Fruit fly (Drosophila melanogaster) whole organism, embryonic: Measurements from ENCODE around the gene CG9171.
A peak's percentile ranks its signal among the peaks of the same experiment; 100 is the strongest.

Source experiments
- B-H1 ChIP-seq: fragments of 200-800 bp; sonication (Bioruptor generic); IDR thresholded peaks from 3 replicates; pipeline ENCODE4 v1.3.6; 2022; ENCODE audit warnings: missing biosample characterization, missing genetic modification characterization
- BEAF-32 ChIP-seq: fragments of 200-800 bp; sonication (Bioruptor generic); optimal IDR thresholded peaks from 3 replicates; lab custom pipeline; 2017; ENCODE audit warnings: missing biosample characterization, missing genetic modification characterization, mild to moderate bottlenecking, moderate library complexity, missing genetic modification reagents
- CG10267 ChIP-seq: fragments of 200-800 bp; sonication (Bioruptor generic); optimal IDR thresholded peaks from 2 replicates; lab custom pipeline; 2018; ENCODE audit warnings: missing biosample characterization, mild to moderate bottlenecking, missing genetic modification characterization, moderate library complexity
- CG12219 ChIP-seq: fragments of 200-800 bp; sonication (Bioruptor generic); optimal IDR thresholded peaks from 3 replicates; lab custom pipeline; 2018; ENCODE audit warnings: missing biosample characterization, mild to moderate bottlenecking, missing genetic modification characterization
- CG12299 ChIP-seq: fragments of 200-800 bp; sonication (Bioruptor generic); optimal IDR thresholded peaks from 2 replicates; lab custom pipeline; 2018; ENCODE audit warnings: missing biosample characterization, mild to moderate bottlenecking, missing genetic modification characterization
- CG12659 ChIP-seq: fragments of 200-800 bp; sonication (Bioruptor generic); optimal IDR thresholded peaks from 3 replicates; lab custom pipeline; 2017; ENCODE audit warnings: mild to moderate bottlenecking, missing biosample characterization, missing genetic modification reagents, missing genetic modification characterization
- CG15011 ChIP-seq: fragments of 200-800 bp; sonication (Bioruptor generic); optimal IDR thresholded peaks from 3 replicates; lab custom pipeline; 2018; ENCODE audit warnings: missing biosample characterization, mild to moderate bottlenecking, missing genetic modification characterization
- CG15479 ChIP-seq: fragments of 200-800 bp; sonication (Bioruptor generic); optimal IDR thresholded peaks from 3 replicates; lab custom pipeline; 2019; ENCODE audit warnings: missing biosample characterization, mild to moderate bottlenecking, missing genetic modification characterization, moderate library complexity
- CG15514 ChIP-seq: fragments of 200-800 bp; sonication (Bioruptor generic); optimal IDR thresholded peaks from 3 replicates; lab custom pipeline; 2017; ENCODE audit warnings: missing biosample characterization, missing genetic modification characterization, mild to moderate bottlenecking, moderate library complexity, missing genetic modification reagents
- CG17385 ChIP-seq: fragments of 200-800 bp; sonication (Bioruptor generic); optimal IDR thresholded peaks from 3 replicates; lab custom pipeline; 2018; ENCODE audit warnings: missing biosample characterization, mild to moderate bottlenecking, missing genetic modification characterization
- CG1792 ChIP-seq: fragments of 200-800 bp; sonication (Bioruptor generic); optimal IDR thresholded peaks from 2 replicates; lab custom pipeline; 2016; ENCODE audit warnings: missing biosample characterization, missing genetic modification characterization
- CG18599 ChIP-seq: fragments of 200-800 bp; sonication (Bioruptor generic); optimal IDR thresholded peaks from 3 replicates; lab custom pipeline; 2017; ENCODE audit warnings: missing biosample characterization, missing genetic modification characterization, mild to moderate bottlenecking, moderate library complexity, missing genetic modification reagents
- CG18764 ChIP-seq: fragments of 200-800 bp; sonication (Bioruptor generic); optimal IDR thresholded peaks from 3 replicates; lab custom pipeline; 2016; ENCODE audit warnings: missing biosample characterization, missing genetic modification characterization
- CG32532 ChIP-seq: fragments of 200-800 bp; sonication (Bioruptor generic); IDR thresholded peaks from 2 replicates; pipeline ENCODE4 v1.3.6; 2022; ENCODE audit warnings: missing biosample characterization, missing genetic modification characterization
- CG34376 ChIP-seq: fragments of 200-800 bp; sonication (Bioruptor generic); optimal IDR thresholded peaks from 2 replicates; lab custom pipeline; 2018; ENCODE audit warnings: missing biosample characterization, mild to moderate bottlenecking, missing genetic modification characterization
- CG43689 ChIP-seq: fragments of 200-800 bp; sonication (Bioruptor generic); IDR thresholded peaks from 2 replicates; pipeline ENCODE4 v1.3.6; 2022; ENCODE audit warnings: missing biosample characterization, missing genetic modification characterization
- CG6791 ChIP-seq: fragments of 200-800 bp; sonication (Bioruptor generic); IDR thresholded peaks from 3 replicates; pipeline ENCODE4 v1.3.6; 2022; ENCODE audit warnings: missing biosample characterization, missing genetic modification characterization; ENCODE audit not compliant: partially characterized antibody
- CG7271 ChIP-seq: fragments of 200-800 bp; sonication (Bioruptor generic); optimal IDR thresholded peaks from 2 replicates; lab custom pipeline; 2018; ENCODE audit warnings: missing biosample characterization, mild to moderate bottlenecking, missing genetic modification characterization, moderate library complexity
- CG7839 ChIP-seq: fragments of 200-800 bp; sonication (Bioruptor generic); optimal IDR thresholded peaks from 3 replicates; lab custom pipeline; 2018; ENCODE audit warnings: missing biosample characterization, mild to moderate bottlenecking, missing genetic modification characterization, moderate library complexity
- CG9727 ChIP-seq: fragments of 200-800 bp; sonication (Bioruptor generic); optimal IDR thresholded peaks from 3 replicates; lab custom pipeline; 2017; ENCODE audit warnings: missing biosample characterization, mild to moderate bottlenecking, missing genetic modification characterization
- CG9817 ChIP-seq: fragments of 200-800 bp; sonication (Bioruptor generic); optimal IDR thresholded peaks from 2 replicates; lab custom pipeline; 2018; ENCODE audit warnings: missing biosample characterization, mild to moderate bottlenecking, missing genetic modification characterization, moderate library complexity
- Camta ChIP-seq: fragments of 200-800 bp; sonication (Bioruptor generic); optimal IDR thresholded peaks from 2 replicates; lab custom pipeline; 2016; ENCODE audit warnings: missing biosample characterization, missing genetic modification characterization
- Chrac-16 ChIP-seq: fragments of 200-800 bp; sonication (Bioruptor generic); optimal IDR thresholded peaks from 3 replicates; lab custom pipeline; 2016; ENCODE audit warnings: missing biosample characterization, missing genetic modification characterization
- HHEX ChIP-seq: fragments of 200-800 bp; sonication (Bioruptor generic); optimal IDR thresholded peaks from 3 replicates; lab custom pipeline; 2017; ENCODE audit warnings: missing biosample characterization, mild to moderate bottlenecking, missing genetic modification characterization, missing genetic modification reagents
- Hey ChIP-seq: fragments of 200-800 bp; sonication (Bioruptor generic); optimal IDR thresholded peaks from 3 replicates; lab custom pipeline; 2018; ENCODE audit warnings: missing biosample characterization, mild to moderate bottlenecking, missing genetic modification characterization
- Hr51 ChIP-seq, 2 experiments: fragments of 200-800 bp; sonication (Bioruptor generic); optimal IDR thresholded peaks; 2 replicates in 1 of 2; 3 replicates in 1 of 2; lab custom pipeline; 2016 to 2018; ENCODE audit warnings: missing biosample characterization in 2 of 2, missing genetic modification characterization in 2 of 2, mild to moderate bottlenecking in 1 of 2, moderate library complexity in 1 of 2
- Lhr ChIP-seq: fragments of 200-800 bp; sonication (Bioruptor generic); optimal IDR thresholded peaks from 3 replicates; lab custom pipeline; 2017; ENCODE audit warnings: mild to moderate bottlenecking, missing biosample characterization, missing genetic modification reagents, missing genetic modification characterization
- MBD-R2 ChIP-seq: fragments of 200-800 bp; sonication (Bioruptor generic); IDR thresholded peaks from 2 replicates; pipeline ENCODE4 v1.3.6; 2022; ENCODE audit warnings: missing biosample characterization, missing genetic modification characterization
- Mad ChIP-seq: fragments of 200-800 bp; sonication (Bioruptor generic); optimal IDR thresholded peaks from 2 replicates; lab custom pipeline; 2016; ENCODE audit warnings: missing biosample characterization, missing genetic modification characterization
- NC2α ChIP-seq: fragments of 200-800 bp; sonication (Bioruptor generic); optimal IDR thresholded peaks from 2 replicates; lab custom pipeline; 2016; ENCODE audit warnings: missing biosample characterization, missing genetic modification characterization
- Opbp ChIP-seq: fragments of 200-800 bp; sonication (Bioruptor generic); IDR thresholded peaks from 3 replicates; pipeline ENCODE4 v1.3.6; 2022; ENCODE audit warnings: missing biosample characterization, missing genetic modification characterization; ENCODE audit not compliant: partially characterized antibody
- Xrp1 ChIP-seq: fragments of 200-800 bp; sonication (Bioruptor generic); IDR thresholded peaks from 2 replicates; pipeline ENCODE4 v1.3.6; 2022; ENCODE audit warnings: missing biosample characterization, missing genetic modification characterization
- cad ChIP-seq: fragments of >200 bp; optimal IDR thresholded peaks from 2 replicates; lab custom pipeline; 2017; ENCODE audit warnings: missing biosample characterization, missing genetic modification characterization
- danr ChIP-seq: fragments of 200-800 bp; sonication (Bioruptor generic); IDR thresholded peaks from 2 replicates; pipeline ENCODE4 v1.3.6; 2022; ENCODE audit warnings: missing biosample characterization, missing genetic modification characterization
- dmrt11E ChIP-seq: fragments of 200-800 bp; sonication (Bioruptor generic); optimal IDR thresholded peaks from 3 replicates; lab custom pipeline; 2018; ENCODE audit warnings: missing biosample characterization, mild to moderate bottlenecking, missing genetic modification characterization, moderate library complexity
- dpn ChIP-seq, 2 experiments: fragments of 200-800 bp; sonication (Bioruptor generic); optimal IDR thresholded peaks; 3 replicates each; lab custom pipeline; 2016; ENCODE audit warnings: missing biosample characterization in 2 of 2, missing genetic modification characterization in 2 of 2
- exex ChIP-seq: fragments of 200-800 bp; sonication (Bioruptor generic); optimal IDR thresholded peaks from 4 replicates; lab custom pipeline; 2018; ENCODE audit warnings: missing biosample characterization, mild to moderate bottlenecking, missing genetic modification characterization, moderate library complexity
- jigr1 ChIP-seq: fragments of 200-800 bp; sonication (Bioruptor generic); IDR thresholded peaks from 3 replicates; pipeline ENCODE4 v1.3.6; 2022; ENCODE audit warnings: missing biosample characterization, missing genetic modification characterization
- nom ChIP-seq: fragments of 200-800 bp; sonication (Bioruptor generic); optimal IDR thresholded peaks from 2 replicates; lab custom pipeline; 2017; ENCODE audit warnings: missing biosample characterization, missing genetic modification characterization, mild to moderate bottlenecking, moderate library complexity, missing genetic modification reagents
- sd ChIP-seq: fragments of 200-800 bp; sonication (Bioruptor generic); optimal IDR thresholded peaks from 3 replicates; lab custom pipeline; 2018; ENCODE audit warnings: missing biosample characterization, mild to moderate bottlenecking, missing genetic modification characterization, moderate library complexity
- shn ChIP-seq: fragments of 200-800 bp; sonication (Bioruptor generic); optimal IDR thresholded peaks from 3 replicates; lab custom pipeline; 2016; ENCODE audit warnings: missing biosample characterization, missing genetic modification characterization
- sob ChIP-seq: fragments of 200-800 bp; sonication (Bioruptor generic); IDR thresholded peaks from 2 replicates; pipeline ENCODE4 v1.3.6; 2022; ENCODE audit warnings: missing biosample characterization, missing genetic modification characterization
- ssp ChIP-seq: fragments of 200-800 bp; sonication (Bioruptor generic); IDR thresholded peaks from 2 replicates; pipeline ENCODE4 v1.3.6; 2022; ENCODE audit warnings: missing biosample characterization, missing genetic modification characterization
- trh ChIP-seq: fragments of 200-800 bp; sonication (Bioruptor generic); optimal IDR thresholded peaks from 2 replicates; lab custom pipeline; 2016; ENCODE audit warnings: missing biosample characterization, missing genetic modification characterization
- unc-4 ChIP-seq: fragments of 200-800 bp; sonication (Bioruptor generic); IDR thresholded peaks from 2 replicates; pipeline ENCODE4 v1.3.6; 2022; ENCODE audit warnings: missing biosample characterization, missing genetic modification characterization; ENCODE audit not compliant: partially characterized antibody
- wek ChIP-seq: fragments of 200-800 bp; sonication (Bioruptor generic); optimal IDR thresholded peaks from 3 replicates; lab custom pipeline; 2018; ENCODE audit warnings: missing biosample characterization, mild to moderate bottlenecking, missing genetic modification characterization, moderate library complexity
- zfh1 ChIP-seq: fragments of 200-800 bp; sonication (Bioruptor generic); IDR thresholded peaks from 3 replicates; pipeline ENCODE4 v1.3.6; 2022; ENCODE audit warnings: missing biosample characterization, missing genetic modification characterization

Gene CG9171

DNA sequence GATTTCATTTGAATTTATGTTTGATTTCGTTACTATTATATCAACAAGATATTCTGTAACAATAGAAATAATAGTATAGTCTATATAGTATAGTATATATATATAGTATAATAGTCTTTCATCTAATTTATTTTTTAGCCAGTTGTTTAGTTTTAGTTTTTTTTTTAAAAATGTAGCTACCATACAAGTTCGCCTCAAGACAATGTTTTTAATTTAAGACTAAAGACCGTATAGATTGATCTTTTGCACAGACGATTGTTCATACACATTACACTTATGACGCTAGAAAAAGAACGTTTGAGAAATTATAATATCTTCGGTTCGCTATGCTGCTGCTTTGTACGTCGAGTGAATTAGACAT is 315 bp upstream of the CG9171 start (continued):
- TF ChIP-seq BEAF-32 (GFP tag; lab: Kevin White, UChicago) (peak; percentile 10), Lhr (GFP tag; lab: Kevin White, UChicago) (peak; percentile 64), danr (GFP tag; lab: Robert Waterston, UW) (no peak), Chrac-16 (peak; percentile 13)

DNA sequence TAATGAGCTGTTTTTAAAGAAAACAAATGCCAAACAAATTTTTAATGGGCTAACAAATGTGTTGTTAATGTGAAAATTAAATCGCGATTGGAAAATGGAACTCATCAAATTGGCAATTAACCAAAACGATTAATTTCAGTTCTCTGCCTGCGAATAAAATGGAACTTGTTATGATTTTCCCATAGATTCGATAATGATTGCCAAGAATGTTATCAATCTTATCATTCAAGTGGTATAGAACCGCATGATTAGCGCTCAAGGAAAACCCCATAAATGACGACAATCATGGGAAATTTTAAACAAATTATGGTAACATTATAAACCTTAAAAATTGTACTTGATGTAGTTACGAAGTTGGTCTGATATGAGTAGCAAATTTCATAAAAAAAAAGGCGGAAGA is 1.4 kb downstream of the CG9171 start:
- TF ChIP-seq sd (tag; lab: Kevin White, UChicago) (peak; percentile 96), exex (tag; lab: Kevin White, UChicago) (peak; percentile 88), unc-4 (GFP tag; lab: Robert Waterston, UW) (no peak)
- TF ChIP-seq, all 482 proteins: peak for 2

DNA sequence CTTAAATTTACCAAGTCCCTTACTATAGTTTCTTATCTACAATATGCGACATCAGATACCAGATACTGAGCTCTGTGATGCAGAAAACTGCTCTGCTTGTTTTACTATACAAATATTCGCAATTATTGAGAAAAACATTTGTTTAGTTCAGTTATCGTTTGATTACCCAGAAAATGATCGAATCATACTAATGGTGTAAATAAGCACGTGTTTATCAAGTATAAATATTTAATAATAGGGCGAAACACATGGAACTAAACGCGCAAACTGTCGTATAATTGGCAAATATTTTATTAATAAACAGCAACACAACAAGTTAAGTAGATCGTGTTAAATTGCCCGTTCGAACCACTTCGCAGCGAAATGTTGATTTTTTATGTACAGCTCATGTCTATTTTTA is 2.1 kb downstream of the CG9171 start:
- TF ChIP-seq ssp (GFP tag; lab: Robert Waterston, UW) (no peak), wek (GFP tag; lab: Kevin White, UChicago) (no peak), CG18764 (GFP tag; lab: Kevin White, UChicago) (peak; percentile 61), Hr51 (GFP tag; optimal IDR thresholded peaks at IDR 0.05; lab: Kevin White, UChicago) (peak in 1 of 2 experiments; percentile 30), HHEX (peak; percentile 72), Hey (tag; lab: Kevin White, UChicago) (no peak), CG7271 (tag; lab: Kevin White, UChicago) (peak; percentile 53), dpn (GFP tag; optimal IDR thresholded peaks at IDR 0.05; lab: Kevin White, UChicago) (peak; percentile 20 to 40), CG17385 (peak; percentile 24), CG34376 (GFP tag; lab: Kevin White, UChicago) (peak; percentile 5), CG15514 (peak; percentile 59), jigr1 (GFP tag; lab: Robert Waterston, UW) (no peak), CG18599 (GFP tag; lab: Kevin White, UChicago) (peak; percentile 68), Camta (GFP tag; lab: Kevin White, UChicago) (peak; percentile 38), CG12299 (tag; lab: Kevin White, UChicago) (peak; percentile 51), dmrt11E (peak; percentile 13), CG12659 (GFP tag; lab: Kevin White, UChicago) (peak; percentile 55), MBD-R2 (no peak; the same call in 1 of the 2 replicates), Opbp (GFP tag; lab: Robert Waterston, UW) (no peak), CG32532 (no peak), trh (peak; percentile 47), CG43689 (no peak), NC2α (GFP tag; lab: Kevin White, UChicago) (no peak), CG10267 (no peak), Mad (GFP tag; lab: Kevin White, UChicago) (peak; percentile 11), Xrp1 (GFP tag; lab: Robert Waterston, UW) (no peak), CG15479 (GFP tag; lab: Kevin White, UChicago) (peak; percentile 56), zfh1 (GFP tag; lab: Robert Waterston, UW) (no peak), CG7839 (tag; lab: Kevin White, UChicago) (peak; percentile 57), cad (GFP tag; lab: Kevin White, UChicago) (no peak), CG9817 (peak; percentile 72), shn (GFP tag; lab: Kevin White, UChicago) (no peak), CG15011 (GFP tag; lab: Kevin White, UChicago) (peak; percentile 61), B-H1 (no peak), CG1792 (GFP tag; lab: Kevin White, UChicago) (peak; percentile 42), CG9727 (peak; percentile 47), CG6791 (GFP tag; lab: Robert Waterston, UW) (no peak), CG12219 (peak; percentile 4), sob (GFP tag; lab: Robert Waterston, UW) (peak; percentile 80; the same call in 1 of the 2 replicates), nom (no peak)
